Worm (Caenorhabditis elegans): Measurements from ENCODE around the gene C15B12.1.

Gene C15B12.1

DNA sequence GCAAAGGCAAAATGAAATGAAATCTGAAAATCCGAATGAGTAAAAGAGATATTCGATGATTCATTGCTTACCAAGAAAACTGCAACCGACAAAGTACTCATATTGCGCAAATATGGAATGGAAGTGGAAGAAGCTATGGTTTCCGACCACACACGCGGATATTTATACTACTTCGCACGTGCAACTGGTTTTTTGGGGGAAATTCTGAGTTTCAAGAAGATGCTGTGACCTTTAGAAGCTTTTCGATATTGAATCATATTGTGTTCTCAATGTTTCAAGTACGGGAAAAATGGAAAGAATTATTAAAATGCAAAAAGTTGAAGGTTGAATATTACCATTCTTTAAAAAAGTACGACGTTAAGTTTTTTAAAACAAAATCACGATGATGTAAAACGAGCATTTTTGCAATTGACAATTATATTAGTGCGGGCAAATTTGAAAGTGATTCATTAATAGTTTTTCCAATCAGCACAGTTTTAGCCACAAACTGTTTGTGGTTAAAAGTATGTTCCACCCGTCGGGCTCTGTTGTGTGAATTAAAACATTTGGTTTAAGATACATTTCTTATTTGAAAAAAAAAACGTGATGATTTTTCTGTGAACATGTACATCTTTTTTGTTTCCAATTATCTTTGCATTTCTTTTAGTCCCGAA is 25.6 kb upstream of the C15B12.1 start, which contains the start of the genes grl-6 and K10C2.6:
TSS of gene grl-6 (minus strand) at position 101 of the 653 bp plus-strand sequence.
TSS of gene K10C2.6 (plus strand) at position 603 of the 653 bp plus-strand sequence.
- TF ChIP-seq pqm-1 (tag; optimal IDR thresholded peaks at IDR 0.05) (no peak), unc-62 (GFP tag; optimal IDR thresholded peaks at IDR 0.05 in 1 of 2) (peak in 1 of 2 experiments; percentile 13), unc-62 (tag; optimal IDR thresholded peaks at IDR 0.05) (no peak)

DNA sequence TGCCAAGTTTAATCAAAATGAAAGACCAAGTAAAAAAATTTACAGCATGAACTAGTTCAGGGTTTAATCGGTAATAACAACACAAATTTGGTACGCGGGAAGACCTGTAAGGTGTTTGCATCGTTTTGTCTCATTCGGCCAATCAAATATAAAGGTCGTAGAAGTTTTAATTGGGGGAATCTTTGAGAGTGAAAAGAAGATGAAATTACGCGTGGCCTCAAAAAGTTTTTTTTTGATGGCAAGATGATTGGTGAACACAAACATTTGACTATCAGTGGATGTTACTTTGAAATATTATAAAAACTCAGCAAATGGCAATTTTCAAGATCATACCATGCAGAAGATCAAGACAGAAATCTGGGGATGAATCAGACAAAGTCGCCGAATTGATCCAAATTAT is 21.5 kb upstream of the C15B12.1 start, which contains the start of gene nas-33:
TSS of gene nas-33 (minus strand) at position 101 of the 400 bp plus-strand sequence.
- TF ChIP-seq F10B5.3 (tag; optimal IDR thresholded peaks at IDR 0.05) (no peak), T20F7.1 (GFP tag; optimal IDR thresholded peaks at IDR 0.05) (no peak), F37D6.2 (tag; optimal IDR thresholded peaks at IDR 0.05) (no peak), snpc-4 (tag; optimal IDR thresholded peaks at IDR 0.05) (no peak)

- TF ChIP-seq ceh-20 (GFP tag; IDR thresholded peaks at IDR 0.05): 0 out of 2 replicates have a peak, but pooled peaks have one; percentile 13
- no peak for TF ChIP-seq dpl-1 (GFP tag; optimal IDR thresholded peaks at IDR 0.05)
- peak; percentile 45 for TF ChIP-seq nhr-48 (tag; optimal IDR thresholded peaks at IDR 0.05)
- peak; percentile 91 for TF ChIP-seq hlh-11 (tag; optimal IDR thresholded peaks at IDR 0.05)
- TF ChIP-seq F49E8.2 (tag; optimal IDR thresholded peaks at IDR 0.05; ENCODE audit: borderline replicate concordance): no peak
- TF ChIP-seq lin-39 (tag; optimal IDR thresholded peaks at IDR 0.05): no peak
- no peak for TF ChIP-seq Y105C5A.15 (GFP tag; IDR thresholded peaks at IDR 0.05)
- peak; percentile 40 for TF ChIP-seq nhr-6 (tag; optimal IDR thresholded peaks at IDR 0.05)
- no peak for TF ChIP-seq D1046.2 (GFP tag; IDR thresholded peaks at IDR 0.05)
- TF ChIP-seq nhr-42 (GFP tag; IDR thresholded peaks at IDR 0.05): no peak
- peak; percentile 88 for TF ChIP-seq dmd-6 (GFP tag; IDR thresholded peaks at IDR 0.05)
- no peak for TF ChIP-seq ceh-44 (GFP tag; IDR thresholded peaks at IDR 0.05)
- peak; percentile 73 for TF ChIP-seq dve-1 (tag; optimal IDR thresholded peaks at IDR 0.05; ENCODE audit: insufficient read depth)
- TF ChIP-seq pqm-1 (tag; optimal IDR thresholded peaks at IDR 0.05): peak; percentile 95
- TF ChIP-seq ztf-7 (tag; optimal IDR thresholded peaks at IDR 0.05): no peak
- TF ChIP-seq egl-27 (tag; optimal IDR thresholded peaks at IDR 0.05): no peak
- TF ChIP-seq mxl-3 (GFP tag; optimal IDR thresholded peaks at IDR 0.05): peak; percentile 17
- TF ChIP-seq Y5F2A.4 (GFP tag; optimal IDR thresholded peaks at IDR 0.05): no peak
- TF ChIP-seq zip-2 (tag; optimal IDR thresholded peaks at IDR 0.05): no peak
- peak; percentile 47 for TF ChIP-seq gei-8 (GFP tag; optimal IDR thresholded peaks at IDR 0.05)
- peak; percentile 76 for TF ChIP-seq tra-1 (GFP tag; IDR thresholded peaks at IDR 0.05)
- peak; percentile 30 for TF ChIP-seq nhr-77 (tag; optimal IDR thresholded peaks at IDR 0.05)
- TF ChIP-seq F37D6.2 (tag; optimal IDR thresholded peaks at IDR 0.05): no peak
- no peak for TF ChIP-seq lin-29 (GFP tag; IDR thresholded peaks at IDR 0.05)
- TF ChIP-seq aha-1 (tag): no peak
- no peak for TF ChIP-seq snpc-1.2 (GFP tag; IDR thresholded peaks at IDR 0.05)
- TF ChIP-seq mdt-29 (GFP tag; IDR thresholded peaks at IDR 0.05): no peak
- peak; percentile 73 for TF ChIP-seq php-3 (GFP tag; IDR thresholded peaks at IDR 0.05)
- peak; percentile 60 for TF ChIP-seq nhr-28 (tag; optimal IDR thresholded peaks at IDR 0.05)
- no peak for TF ChIP-seq set-16 (GFP tag; IDR thresholded peaks at IDR 0.05)
- TF ChIP-seq vab-7 (GFP tag; IDR thresholded peaks at IDR 0.05): no peak
- TF ChIP-seq ceh-62 (tag; optimal IDR thresholded peaks at IDR 0.05): no peak
- TF ChIP-seq lin-1 (GFP tag; IDR thresholded peaks at IDR 0.05): peak; percentile 23; the same call in 1 of the 2 replicates
- TF ChIP-seq nhr-102 (tag; optimal IDR thresholded peaks at IDR 0.05): peak; percentile 9
- 0 out of 2 replicates have a peak, but pooled peaks have one; percentile 16 for TF ChIP-seq nhr-41 (GFP tag; IDR thresholded peaks at IDR 0.05)
- TF ChIP-seq daf-16 (GFP tag; optimal IDR thresholded peaks at IDR 0.05): no peak
- peak; percentile 58 for TF ChIP-seq daf-16 (tag; optimal IDR thresholded peaks at IDR 0.05)
- no peak for TF ChIP-seq F10B5.3 (tag; optimal IDR thresholded peaks at IDR 0.05)
- peak; percentile 45; the same call in 1 of the 2 replicates for TF ChIP-seq pha-4 (GFP tag; IDR thresholded peaks at IDR 0.05)
- no peak for TF ChIP-seq pha-4 (tag; optimal IDR thresholded peaks at IDR 0.05)
Observed at ce11 chrX:6456567-6456966, 20.0 kb upstream of the C15B12.1 start, which contains the start of gene pept-1. Gene pept-1 (plus strand): TSS chrX:6456872.
